Worm (Caenorhabditis elegans): ENCODE data around the gene K11E4.6.

DNA sequence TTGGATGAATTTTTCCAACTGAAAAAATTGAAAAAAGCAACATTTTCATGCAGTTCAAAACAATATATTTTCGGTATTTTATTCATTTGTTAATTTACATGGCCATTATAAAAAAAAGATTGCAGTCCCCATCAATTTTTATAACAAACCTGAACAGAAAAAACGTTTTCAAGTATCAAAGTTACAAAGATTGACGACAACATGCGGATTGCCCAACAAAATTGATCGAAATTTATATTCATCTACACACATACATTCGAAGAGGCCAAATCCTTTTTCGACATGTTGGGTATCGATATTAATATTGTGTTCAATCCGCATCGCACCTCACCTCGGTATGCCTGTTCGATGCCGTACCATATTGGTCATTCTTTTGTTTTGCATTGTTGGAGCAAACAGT, 10.6 kb upstream of the K11E4.6 start, which contains the start of gene K11E4.1:
- TF ChIP-seq lin-13 (GFP tag; optimal IDR thresholded peaks at IDR 0.05) = no peak
- no peak for TF ChIP-seq dmd-4 (tag; optimal IDR thresholded peaks at IDR 0.05)
- no peak for TF ChIP-seq nhr-77 (tag; optimal IDR thresholded peaks at IDR 0.05)
- TF ChIP-seq lsy-2 (tag; optimal IDR thresholded peaks at IDR 0.05) = no peak
- TF ChIP-seq ztf-11 (tag; optimal IDR thresholded peaks at IDR 0.05) = no peak
- TF ChIP-seq F13H6.1 (tag; optimal IDR thresholded peaks at IDR 0.05) = no peak
- no peak for TF ChIP-seq ama-1 (optimal IDR thresholded peaks at IDR 0.05)

All from whole organism, L2 larva.